Fruit fly (Drosophila melanogaster) whole organism, pupa: ENCODE results near the gene Polr1B.
"Not testable (repeated sequence)": the region's sequence is repeated elsewhere in the genome, so short reads cannot be mapped to it uniquely, and the experiment has no call there.

ENCODE experiments used
- CG10348 ChIP-seq: fragments of 200-800 bp; sonication (Bioruptor generic); IDR thresholded peaks from 2 replicates; pipeline ENCODE4 v1.3.6; 2022; ENCODE audit warnings: missing biosample characterization, missing genetic modification characterization
- CG15710 ChIP-seq: fragments of 200-800 bp; sonication (Bioruptor generic); optimal IDR thresholded peaks from 2 replicates; lab custom pipeline; 2018; ENCODE audit warnings: missing biosample characterization, mild to moderate bottlenecking, missing genetic modification characterization, moderate library complexity
- CG17806 ChIP-seq: fragments of 200-800 bp; sonication (Bioruptor generic); optimal IDR thresholded peaks from 2 replicates; lab custom pipeline; 2018; ENCODE audit warnings: missing biosample characterization, mild to moderate bottlenecking, missing genetic modification characterization, moderate library complexity
- CG32121 ChIP-seq: fragments of 200-800 bp; sonication (Bioruptor generic); IDR thresholded peaks from 2 replicates; pipeline ENCODE4 v1.3.6; 2022; ENCODE audit warnings: missing biosample characterization, missing genetic modification characterization
- CG34367 ChIP-seq: fragments of 200-800 bp; sonication (Bioruptor generic); optimal IDR thresholded peaks from 2 replicates; lab custom pipeline; 2018; ENCODE audit warnings: missing biosample characterization, mild to moderate bottlenecking, missing genetic modification characterization
- CG4496 ChIP-seq: fragments of 200-800 bp; sonication (Bioruptor generic); IDR thresholded peaks from 3 replicates; pipeline ENCODE4 v1.3.6; 2022; ENCODE audit warnings: missing biosample characterization, missing genetic modification characterization
- CG8159 ChIP-seq: fragments of 200-800 bp; sonication (Bioruptor generic); optimal IDR thresholded peaks from 3 replicates; lab custom pipeline; 2018; ENCODE audit warnings: missing biosample characterization, mild to moderate bottlenecking, missing genetic modification characterization, moderate library complexity
- CG8301 ChIP-seq: fragments of 200-800 bp; sonication (Bioruptor generic); optimal IDR thresholded peaks from 2 replicates; lab custom pipeline; 2018; ENCODE audit warnings: missing biosample characterization, mild to moderate bottlenecking, missing genetic modification characterization
- CG9948 ChIP-seq: fragments of 200-800 bp; sonication (Bioruptor generic); optimal IDR thresholded peaks from 2 replicates; lab custom pipeline; 2018; ENCODE audit warnings: missing biosample characterization, mild to moderate bottlenecking, missing genetic modification characterization, moderate library complexity
- D1 ChIP-seq: fragments of 200-800 bp; sonication (Bioruptor generic); optimal IDR thresholded peaks from 2 replicates; lab custom pipeline; 2018; ENCODE audit warnings: missing biosample characterization, mild to moderate bottlenecking, missing genetic modification characterization, moderate library complexity
- EcR ChIP-seq: fragments of 200-800 bp; sonication (Bioruptor generic); optimal IDR thresholded peaks from 3 replicates; lab custom pipeline; 2019; ENCODE audit warnings: missing biosample characterization, missing genetic modification characterization, mild to moderate bottlenecking, moderate library complexity, missing genetic modification reagents
- Ets98B ChIP-seq: fragments of 200-800 bp; sonication (Bioruptor generic); IDR thresholded peaks from 2 replicates; pipeline ENCODE4 v1.3.6; 2022; ENCODE audit warnings: missing biosample characterization, missing genetic modification characterization
- Pif1A ChIP-seq: fragments of 200-800 bp; sonication (Bioruptor generic); optimal IDR thresholded peaks from 3 replicates; lab custom pipeline; 2016; ENCODE audit warnings: missing biosample characterization, missing genetic modification characterization
- Pif1B ChIP-seq: fragments of 200-800 bp; sonication (Bioruptor generic); optimal IDR thresholded peaks from 3 replicates; lab custom pipeline; 2016; ENCODE audit warnings: missing biosample characterization, missing genetic modification characterization
- Snoo ChIP-seq: fragments of 200-800 bp; sonication (Bioruptor generic); optimal IDR thresholded peaks from 3 replicates; lab custom pipeline; 2017; ENCODE audit warnings: missing biosample characterization, mild to moderate bottlenecking, missing genetic modification characterization, inconsistent platforms
- fd96Ca ChIP-seq: fragments of 200-800 bp; sonication (Bioruptor generic); IDR thresholded peaks from 3 replicates; pipeline ENCODE4 v1.3.6; 2022; ENCODE audit warnings: missing biosample characterization, missing genetic modification characterization
- rn ChIP-seq: fragments of 200-800 bp; sonication (Bioruptor generic); IDR thresholded peaks from 2 replicates; pipeline ENCODE4 v1.3.6; 2022; ENCODE audit warnings: missing biosample characterization, missing genetic modification characterization

Polr1B gene

dm6 chr2L:447124-447523 lies 43.0 kb downstream of the Polr1B start:
- TF ChIP-seq D1 (tag; lab: Kevin White, UChicago) (no peak), fd96Ca (GFP tag; lab: Robert Waterston, UW) (no peak), CG4496 (GFP tag; lab: Robert Waterston, UW) (no peak), CG34367 (tag; lab: Kevin White, UChicago) (no peak), CG10348 (GFP tag; lab: Robert Waterston, UW) (no peak), Pif1B (no peak), Pif1A (GFP tag; lab: Kevin White, UChicago) (no peak), CG8301 (tag; lab: Kevin White, UChicago) (no peak), CG9948 (tag; lab: Kevin White, UChicago) (no peak), CG8159 (tag; lab: Kevin White, UChicago) (no peak), EcR (no peak)

dm6 chr2L:451705-452472 lies 47.8 kb downstream of the Polr1B start:
- TF ChIP-seq fd96Ca (GFP tag; lab: Robert Waterston, UW), result no peak
- no peak for TF ChIP-seq D1 (tag; lab: Kevin White, UChicago)
- no peak for TF ChIP-seq CG8301 (tag; lab: Kevin White, UChicago)
- peak; percentile 60 for TF ChIP-seq CG8159 (tag; lab: Kevin White, UChicago)
- TF ChIP-seq CG17806 (tag; lab: Kevin White, UChicago), result peak; percentile 53
- TF ChIP-seq CG10348 (GFP tag; lab: Robert Waterston, UW), result no peak
- peak; percentile 60; the same call in 1 of the 2 replicates for TF ChIP-seq Ets98B (GFP tag; lab: Robert Waterston, UW)
- peak; percentile 35 for TF ChIP-seq EcR
- peak; percentile 15 for TF ChIP-seq CG9948 (tag; lab: Kevin White, UChicago)
- TF ChIP-seq Pif1B, result peak; percentile 40
- peak; percentile 55; the same call in 2 of the 3 replicates for TF ChIP-seq CG4496 (GFP tag; lab: Robert Waterston, UW)
- peak; percentile 44 for TF ChIP-seq CG15710 (tag; lab: Kevin White, UChicago)
- TF ChIP-seq CG32121 (GFP tag; lab: Robert Waterston, UW), result peak; percentile 71
- no peak for TF ChIP-seq Pif1A (GFP tag; lab: Kevin White, UChicago)

dm6 chr2L:452872-453271 lies 48.8 kb downstream of the Polr1B start, which contains the start of the genes crq and shv:
crq (minus strand) TSS chr2L:453024.
shv (plus strand) TSS chr2L:453108.
- TF ChIP-seq Snoo (tag; lab: Kevin White, UChicago), result no peak
- peak; percentile 10 for TF ChIP-seq CG15710 (tag; lab: Kevin White, UChicago)
- no peak for TF ChIP-seq Ets98B (GFP tag; lab: Robert Waterston, UW)

DNA sequence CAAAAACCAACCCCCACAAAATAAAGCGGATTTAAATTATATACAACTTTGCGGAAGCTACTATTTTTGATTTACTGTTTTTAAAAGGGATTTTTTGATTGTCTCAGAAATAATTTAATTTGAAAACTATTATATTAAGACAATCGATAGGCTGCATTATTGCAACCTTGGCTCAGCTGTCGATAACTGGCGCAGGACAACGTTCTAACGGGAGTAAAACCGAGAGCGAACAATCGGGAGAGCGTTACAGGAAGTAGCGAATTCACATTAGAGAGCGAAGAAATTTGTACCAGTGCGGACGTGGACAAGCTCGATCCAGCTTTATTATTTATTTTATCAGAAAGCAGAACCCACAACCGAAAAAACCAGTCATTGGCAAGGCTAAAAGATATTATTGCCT lies 51.2 kb downstream of the Polr1B start, which contains the start of gene CG4133:
CG4133 (plus strand) TSS at position 258 of the 400 bp plus-strand sequence.
- TF ChIP-seq Snoo (tag; lab: Kevin White, UChicago); rn (GFP tag; lab: Robert Waterston, UW); Pif1B: not testable (repeated sequence)

DNA sequence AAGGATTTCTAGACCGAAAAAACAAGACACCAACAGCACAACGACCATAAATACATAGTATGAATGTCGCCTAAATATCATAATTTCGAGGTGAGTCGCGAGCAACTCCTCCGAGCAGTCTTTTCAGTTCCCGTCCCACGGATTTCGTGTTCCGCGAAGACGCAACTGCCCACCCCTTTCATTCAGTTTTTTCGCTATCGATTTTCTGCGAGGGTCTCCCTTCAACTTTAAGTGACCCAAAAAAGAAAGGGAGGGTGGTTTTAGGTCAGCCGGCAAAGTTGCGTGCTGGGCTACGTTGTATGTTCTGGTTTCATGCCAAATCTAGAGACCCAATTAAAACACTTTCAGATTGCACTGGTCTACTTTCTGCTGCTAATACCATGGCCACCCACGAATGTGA lies 51.7 kb downstream of the Polr1B start:
- TF ChIP-seq CG8159 (tag; lab: Kevin White, UChicago), result no peak
- no peak for TF ChIP-seq CG34367 (tag; lab: Kevin White, UChicago)
- no peak for TF ChIP-seq Ets98B (GFP tag; lab: Robert Waterston, UW)
- TF ChIP-seq CG32121 (GFP tag; lab: Robert Waterston, UW), result no peak
- TF ChIP-seq CG15710 (tag; lab: Kevin White, UChicago), result no peak
- TF ChIP-seq CG4496 (GFP tag; lab: Robert Waterston, UW), result no peak
- no peak for TF ChIP-seq CG17806 (tag; lab: Kevin White, UChicago)
- TF ChIP-seq CG10348 (GFP tag; lab: Robert Waterston, UW), result no peak
